Worm (Caenorhabditis elegans): ENCODE results near the gene hsp-25.

Gene hsp-25

DNA sequence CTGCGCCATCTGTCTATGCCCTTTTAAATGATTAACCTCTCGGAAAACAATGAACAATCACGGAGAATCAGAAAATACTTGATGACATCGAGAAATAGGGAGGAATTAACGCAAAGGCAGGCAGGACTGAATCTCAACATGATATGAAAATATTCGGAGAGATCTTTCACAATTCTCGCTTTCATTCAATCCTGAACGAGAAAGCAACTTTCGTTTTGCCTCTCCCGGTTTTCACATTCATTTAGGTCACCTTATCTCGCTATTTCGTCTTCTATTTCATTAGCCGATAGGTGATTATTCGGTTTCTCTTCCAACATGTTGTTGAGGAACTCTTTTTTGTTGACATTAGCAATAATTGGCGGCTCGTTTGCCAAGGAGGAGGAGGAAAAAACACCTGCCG, 35.1 kb downstream of the hsp-25 start:
- TF ChIP-seq blmp-1 (tag; optimal IDR thresholded peaks at IDR 0.05; ENCODE audit: insufficient read depth) (peak; percentile 47), sma-3 (GFP tag; optimal IDR thresholded peaks at IDR 0.05) (no peak), snpc-4 (tag; optimal IDR thresholded peaks at IDR 0.05) (no peak), gmeb-1 (tag; optimal IDR thresholded peaks at IDR 0.05) (no peak), nhr-21 (tag; optimal IDR thresholded peaks at IDR 0.05) (peak; percentile 7), F13H6.1 (tag; optimal IDR thresholded peaks at IDR 0.05) (no peak)

- TF ChIP-seq nhr-12 (tag; optimal IDR thresholded peaks at IDR 0.05) (no peak), fos-1 (tag; optimal IDR thresholded peaks at IDR 0.05) (no peak), ztf-1 (GFP tag; conservative IDR thresholded peaks at IDR 0.05) (no peak), Y55F3AM.14 (GFP tag; optimal IDR thresholded peaks at IDR 0.05) (no peak), nhr-129 (tag; optimal IDR thresholded peaks at IDR 0.05) (no peak), unc-62 (GFP tag; optimal IDR thresholded peaks at IDR 0.05) (no peak), unc-55 (GFP tag; optimal IDR thresholded peaks at IDR 0.05) (no peak)
These were observed 35.6 kb downstream of the hsp-25 start, which contains the start of gene sups-1 for ce11 chrX:6003853-6004252. Gene sups-1, plus strand, starts transcription at chrX:6004153.

ce11 chrX:6002479-6002878, 37.0 kb downstream of the hsp-25 start:
- TF ChIP-seq Y55F3AM.14 (GFP tag; optimal IDR thresholded peaks at IDR 0.05) (no peak), nhr-6 (tag; optimal IDR thresholded peaks at IDR 0.05) (no peak)

- TF ChIP-seq Y55F3AM.14 (GFP tag; optimal IDR thresholded peaks at IDR 0.05), result no peak
- TF ChIP-seq ama-1 (optimal IDR thresholded peaks at IDR 0.05), result no peak
- TF ChIP-seq lin-39 (tag; optimal IDR thresholded peaks at IDR 0.05), result no peak
- TF ChIP-seq F13H6.1 (tag; optimal IDR thresholded peaks at IDR 0.05), result no peak
- TF ChIP-seq zag-1 (tag; optimal IDR thresholded peaks at IDR 0.05), result no peak
- no peak for TF ChIP-seq blmp-1 (tag; optimal IDR thresholded peaks at IDR 0.05; ENCODE audit: insufficient read depth)
- no peak for TF ChIP-seq fos-1 (tag; optimal IDR thresholded peaks at IDR 0.05)
- TF ChIP-seq nhr-129 (tag; optimal IDR thresholded peaks at IDR 0.05), result no peak
- no peak for TF ChIP-seq dmd-4 (tag; optimal IDR thresholded peaks at IDR 0.05)
These were observed 38.0 kb downstream of the hsp-25 start, which contains the start of gene F22F4.4 for ce11 chrX:6001432-6001831. Gene F22F4.4, minus strand, starts transcription at chrX:6001532.

ce11 chrX:5999103-5999554, 40.3 kb downstream of the hsp-25 start, which contains the start of gene F22F4.9:
Gene F22F4.9, minus strand, starts transcription at chrX:5999504.
- no peak for TF ChIP-seq unc-62 (GFP tag; optimal IDR thresholded peaks at IDR 0.05)
- no peak for TF ChIP-seq snpc-4 (tag; optimal IDR thresholded peaks at IDR 0.05)
- TF ChIP-seq lin-13 (GFP tag; optimal IDR thresholded peaks at IDR 0.05), result no peak
- no peak for TF ChIP-seq egl-27 (tag; optimal IDR thresholded peaks at IDR 0.05)
- no peak for TF ChIP-seq nhr-12 (tag; optimal IDR thresholded peaks at IDR 0.05)
- TF ChIP-seq ztf-11 (tag; optimal IDR thresholded peaks at IDR 0.05), result no peak

ce11 chrX:5995613-5996206, 43.7 kb downstream of the hsp-25 start, which contains the start of gene inx-3:
Gene inx-3, plus strand, starts transcription at chrX:5996156.
- TF ChIP-seq peb-1 (tag; optimal IDR thresholded peaks at IDR 0.05) (no peak), elt-1 (tag; optimal IDR thresholded peaks at IDR 0.05) (no peak), nhr-6 (tag; optimal IDR thresholded peaks at IDR 0.05) (no peak), egl-27 (tag; optimal IDR thresholded peaks at IDR 0.05) (no peak), aly-2 (tag; optimal IDR thresholded peaks at IDR 0.05) (no peak), sma-3 (GFP tag; optimal IDR thresholded peaks at IDR 0.05) (no peak), mbf-1 (tag; optimal IDR thresholded peaks at IDR 0.05) (no peak), skn-1 (tag; optimal IDR thresholded peaks at IDR 0.05) (no peak), nhr-237 (tag; optimal IDR thresholded peaks at IDR 0.05) (no peak), alr-1 (tag; optimal IDR thresholded peaks at IDR 0.05) (no peak), snpc-4 (tag; optimal IDR thresholded peaks at IDR 0.05) (no peak), lsy-2 (tag; optimal IDR thresholded peaks at IDR 0.05) (no peak), dmd-4 (tag; optimal IDR thresholded peaks at IDR 0.05) (no peak), unc-62 (GFP tag; optimal IDR thresholded peaks at IDR 0.05) (no peak), blmp-1 (tag; optimal IDR thresholded peaks at IDR 0.05; ENCODE audit: insufficient read depth) (no peak)

- TF ChIP-seq mdl-1 (tag; optimal IDR thresholded peaks at IDR 0.05) (no peak), nhr-237 (tag; optimal IDR thresholded peaks at IDR 0.05) (no peak), sma-9 (GFP tag; optimal IDR thresholded peaks at IDR 0.05) (no peak), sma-9 (tag; optimal IDR thresholded peaks at IDR 0.05) (no peak), crh-2 (tag; optimal IDR thresholded peaks at IDR 0.05) (no peak), snpc-4 (tag; optimal IDR thresholded peaks at IDR 0.05) (no peak), sma-3 (GFP tag; optimal IDR thresholded peaks at IDR 0.05) (no peak), aly-2 (tag; optimal IDR thresholded peaks at IDR 0.05) (no peak), nhr-23 (tag; optimal IDR thresholded peaks at IDR 0.05) (no peak), nhr-21 (tag; optimal IDR thresholded peaks at IDR 0.05) (no peak)
These were observed 45.4 kb downstream of the hsp-25 start for ce11 chrX:5994004-5994403.
